Worm (Caenorhabditis elegans): ENCODE data around the gene Y57G7A.5.
A peak's percentile ranks its signal among the peaks of the same experiment; 100 is the strongest.

The Y57G7A.5 gene

DNA sequence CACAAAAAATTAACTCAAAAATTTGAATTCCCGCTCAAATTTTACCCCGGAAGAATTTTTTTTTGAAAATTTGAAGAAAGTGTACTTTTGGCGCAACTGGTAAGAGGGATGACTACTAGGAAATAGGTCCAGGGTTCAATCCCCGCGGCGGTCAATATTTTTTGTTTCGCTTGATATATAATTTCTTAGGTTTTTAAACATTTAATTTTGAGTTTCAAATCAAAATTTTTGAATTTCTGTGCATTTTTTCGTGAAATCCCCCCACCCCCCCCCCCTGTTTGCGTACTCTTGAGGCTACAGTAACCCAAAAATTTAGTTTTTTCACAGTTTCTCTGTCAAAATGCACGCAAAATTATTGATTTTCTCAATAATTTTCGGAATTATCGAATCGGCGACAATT lies 22.8 kb upstream of the Y57G7A.5 start, which contains the start of gene Y57G7A.1:
TSS of gene Y57G7A.1 (plus strand) at position 301 of the 400 bp plus-strand sequence.
- no peak for TF ChIP-seq K11D2.4 (GFP tag; IDR thresholded peaks at IDR 0.05)
- TF ChIP-seq dpff-1 (tag; optimal IDR thresholded peaks at IDR 0.05) = no peak
- TF ChIP-seq Y67H2A.10 (GFP tag; conservative IDR thresholded peaks at IDR 0.05) = no peak
- no peak for TF ChIP-seq hmg-1.2 (GFP tag; IDR thresholded peaks at IDR 0.05)
- peak; percentile 31 for TF ChIP-seq tbp1 (GFP tag; optimal IDR thresholded peaks at IDR 0.05)
- TF ChIP-seq C17E4.6 (GFP tag; IDR thresholded peaks at IDR 0.05) = no peak
- no peak for TF ChIP-seq B0336.3 (GFP tag; IDR thresholded peaks at IDR 0.05)
- peak; percentile 7 for TF ChIP-seq rpc-1 (optimal IDR thresholded peaks at IDR 0.05)
- TF ChIP-seq rpc-1 (tag; optimal IDR thresholded peaks at IDR 0.05) = peak; percentile 48
- no peak for TF ChIP-seq lir-1 (GFP tag; conservative IDR thresholded peaks at IDR 0.05)
- TF ChIP-seq ztf-3 (GFP tag; optimal IDR thresholded peaks at IDR 0.05) = no peak
- TF ChIP-seq die-1 (tag; optimal IDR thresholded peaks at IDR 0.05) = no peak
- TF ChIP-seq nhr-120 (GFP tag; IDR thresholded peaks at IDR 0.05) = no peak
- TF ChIP-seq ZK185.1 (tag; optimal IDR thresholded peaks at IDR 0.05; ENCODE audit: poor library complexity, severe bottlenecking) = no peak

DNA sequence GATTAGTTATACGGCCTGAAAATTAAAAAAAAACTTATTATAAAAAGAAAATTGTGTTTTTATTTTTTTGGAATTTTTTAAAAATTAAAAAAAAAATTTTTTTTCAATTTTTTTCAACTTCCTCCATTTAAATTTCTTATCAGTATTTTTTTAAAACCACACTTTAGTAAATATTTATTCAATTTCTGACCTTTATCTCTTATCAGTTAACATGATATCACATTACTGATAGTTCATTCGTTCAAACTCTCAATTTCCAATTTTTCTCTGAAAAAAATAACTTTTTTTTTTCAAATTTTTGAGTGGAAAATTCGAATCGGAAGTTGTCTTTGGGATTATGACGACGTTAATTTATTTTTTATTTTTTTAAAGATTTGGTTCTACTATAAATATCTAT lies 22.4 kb upstream of the Y57G7A.5 start:
- TF ChIP-seq F57C9.4 (tag; optimal IDR thresholded peaks at IDR 0.05) (no peak), hlh-12 (tag; optimal IDR thresholded peaks at IDR 0.05) (no peak), tbx-9 (tag; optimal IDR thresholded peaks at IDR 0.05; ENCODE audit: borderline replicate concordance) (no peak), nhr-80 (tag; optimal IDR thresholded peaks at IDR 0.05) (no peak), B0261.1 (tag; optimal IDR thresholded peaks at IDR 0.05) (no peak), mes-4 (tag; optimal IDR thresholded peaks at IDR 0.05) (no peak), snpc-4 (GFP tag; optimal IDR thresholded peaks at IDR 0.05) (no peak), snpc-4 (tag; optimal IDR thresholded peaks at IDR 0.05) (no peak), ztf-25 (GFP tag; IDR thresholded peaks at IDR 0.05) (no peak), ztf-3 (GFP tag; optimal IDR thresholded peaks at IDR 0.05) (no peak), F57A8.1 (GFP tag; optimal IDR thresholded peaks at IDR 0.05) (no peak), Y95B8A.8 (GFP tag; IDR thresholded peaks at IDR 0.05) (no peak), dpl-1 (GFP tag; optimal IDR thresholded peaks at IDR 0.05) (no peak), bed-2 (GFP tag; IDR thresholded peaks at IDR 0.05) (no peak), F10E7.11 (tag; optimal IDR thresholded peaks at IDR 0.05) (no peak), Y67H2A.10 (GFP tag; conservative IDR thresholded peaks at IDR 0.05) (no peak), ztf-18 (tag; optimal IDR thresholded peaks at IDR 0.05) (no peak), lir-1 (GFP tag; conservative IDR thresholded peaks at IDR 0.05) (no peak), lin-40 (tag; optimal IDR thresholded peaks at IDR 0.05) (no peak)

DNA sequence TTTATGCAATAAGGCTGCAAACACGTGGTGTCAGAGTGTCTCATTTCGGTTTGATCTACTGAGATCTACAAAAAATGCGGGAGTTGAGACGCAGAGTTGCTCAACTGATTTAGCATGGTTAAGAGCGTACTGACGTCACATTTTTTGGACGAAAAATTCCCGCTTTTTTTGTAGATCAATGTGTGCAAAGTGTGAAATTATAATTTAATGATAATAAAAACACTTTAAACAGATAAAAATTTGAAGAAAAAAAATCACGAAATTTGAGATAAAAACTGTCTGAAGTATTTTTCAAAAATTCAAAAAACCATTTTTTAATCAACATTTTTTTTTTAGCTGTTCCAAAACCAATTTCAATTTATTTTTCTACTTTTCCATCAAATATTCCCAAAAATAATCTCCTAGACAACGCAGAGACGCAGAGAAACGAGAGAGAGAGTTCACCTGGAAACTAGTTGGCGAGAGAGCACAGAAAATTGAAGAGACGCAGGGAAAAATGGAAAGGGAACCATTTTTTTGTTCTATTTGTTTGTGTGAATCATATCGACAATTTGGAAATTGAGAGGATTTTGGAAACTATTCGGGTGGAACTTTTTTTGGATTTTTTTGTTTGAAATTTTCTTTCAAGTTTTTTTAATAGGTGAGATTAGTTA lies 21.8 kb upstream of the Y57G7A.5 start:
- no peak for TF ChIP-seq rcor-1 (GFP tag; IDR thresholded peaks at IDR 0.05)
- TF ChIP-seq ztf-25 (GFP tag; IDR thresholded peaks at IDR 0.05) = no peak
- TF ChIP-seq B0336.3 (GFP tag; IDR thresholded peaks at IDR 0.05) = no peak
- no peak for TF ChIP-seq sea-2 (GFP tag; IDR thresholded peaks at IDR 0.05)
- TF ChIP-seq mes-4 (tag; optimal IDR thresholded peaks at IDR 0.05) = no peak
- TF ChIP-seq hmg-1.2 (GFP tag; IDR thresholded peaks at IDR 0.05) = peak; percentile 82
- no peak for TF ChIP-seq die-1 (tag; optimal IDR thresholded peaks at IDR 0.05)

DNA sequence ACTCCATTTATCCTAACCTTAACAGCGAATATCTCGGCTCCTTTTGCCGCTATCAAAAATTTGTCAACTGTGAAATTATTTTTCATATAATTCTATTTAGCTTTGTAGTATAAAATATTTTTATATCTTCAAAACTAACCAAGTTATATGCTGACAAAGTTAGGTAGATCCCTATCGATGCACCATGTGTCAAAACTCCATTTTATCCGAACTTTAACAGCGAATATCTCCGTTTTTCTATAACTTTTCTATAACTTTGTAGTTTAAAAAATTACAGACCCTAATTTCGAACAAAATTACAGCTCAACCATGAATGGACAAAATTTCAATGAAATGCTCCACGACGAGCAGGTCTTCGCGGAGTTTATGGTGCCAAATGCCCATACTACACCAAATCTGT lies 20.4 kb upstream of the Y57G7A.5 start, which contains the start of gene Y57G7A.2:
TSS of gene Y57G7A.2 (plus strand) at position 301 of the 400 bp plus-strand sequence.
- no peak for TF ChIP-seq sea-2 (GFP tag; IDR thresholded peaks at IDR 0.05)
- no peak for TF ChIP-seq T26A5.8 (tag; optimal IDR thresholded peaks at IDR 0.05)
- TF ChIP-seq die-1 (tag; optimal IDR thresholded peaks at IDR 0.05) = no peak
- TF ChIP-seq nhr-120 (GFP tag; IDR thresholded peaks at IDR 0.05) = no peak
- no peak for TF ChIP-seq madf-6 (GFP tag; IDR thresholded peaks at IDR 0.05)
- TF ChIP-seq ccch-3 (GFP tag; optimal IDR thresholded peaks at IDR 0.05) = no peak
- TF ChIP-seq lag-1 (GFP tag; IDR thresholded peaks at IDR 0.05) = no peak
- no peak for TF ChIP-seq ztf-18 (tag; optimal IDR thresholded peaks at IDR 0.05)
- TF ChIP-seq ekl-4 (GFP tag; IDR thresholded peaks at IDR 0.05) = no peak
- no peak for TF ChIP-seq hsf-1 (GFP tag; IDR thresholded peaks at IDR 0.05)
- no peak for TF ChIP-seq ceh-58 (GFP tag; IDR thresholded peaks at IDR 0.05)
- TF ChIP-seq aptf-2 (GFP tag; conservative IDR thresholded peaks at IDR 0.05) = no peak
- no peak for TF ChIP-seq hlh-26 (GFP tag; conservative IDR thresholded peaks at IDR 0.05)
- no peak for TF ChIP-seq lin-35 (GFP tag; optimal IDR thresholded peaks at IDR 0.05)

All from whole organism, young adult.